Worm (Caenorhabditis elegans) whole organism, L2 larva: ENCODE results near the gene Y69E1A.4.

Experiments
- C34F6.9 ChIP-seq: fragments of 150-350 bp; optimal IDR thresholded peaks from 2 replicates; lab custom pipeline; 2014; ENCODE audit warnings: missing biosample characterization, missing genetic modification characterization
- F13H6.1 ChIP-seq: sonication (generic microtip); optimal IDR thresholded peaks from 2 replicates; lab custom pipeline; 2016; ENCODE audit warnings: missing genetic modification characterization, missing compliant biosample characterization
- R02D3.7 ChIP-seq: fragments of 150-350 bp; optimal IDR thresholded peaks from 2 replicates; lab custom pipeline; 2014; ENCODE audit warnings: missing biosample characterization, missing genetic modification characterization
- ZK546.5 ChIP-seq: sonication (generic microtip); optimal IDR thresholded peaks from 2 replicates; lab custom pipeline; 2017; ENCODE audit warnings: missing biosample characterization, missing genetic modification characterization
- alr-1 ChIP-seq: fragments of 150-350 bp; optimal IDR thresholded peaks from 2 replicates; lab custom pipeline; 2014; ENCODE audit warnings: missing biosample characterization, missing genetic modification characterization
- ama-1 ChIP-seq: fragments of 150-350 bp; optimal IDR thresholded peaks from 2 replicates; lab custom pipeline; 2018; ENCODE audit warnings: inconsistent platforms
- blmp-1 ChIP-seq: sonication (generic microtip); optimal IDR thresholded peaks from 2 replicates; lab custom pipeline; 2017; ENCODE audit warnings: missing genetic modification characterization, mild to moderate bottlenecking, missing compliant biosample characterization, antibody characterized with exemption, moderate library complexity; ENCODE audit not compliant: insufficient read depth
- ceh-16 ChIP-seq: fragments of 150-350 bp; optimal IDR thresholded peaks from 2 replicates; lab custom pipeline; 2014; ENCODE audit warnings: missing biosample characterization, missing genetic modification characterization
- ceh-82 ChIP-seq: fragments of 150-350 bp; optimal IDR thresholded peaks from 2 replicates; lab custom pipeline; 2014; ENCODE audit warnings: missing biosample characterization, missing genetic modification characterization
- crh-2 ChIP-seq: sonication (generic microtip); optimal IDR thresholded peaks from 2 replicates; lab custom pipeline; 2017; ENCODE audit warnings: missing biosample characterization, missing genetic modification characterization
- dmd-4 ChIP-seq: sonication (generic microtip); optimal IDR thresholded peaks from 2 replicates; lab custom pipeline; 2017; ENCODE audit warnings: missing biosample characterization, missing genetic modification characterization
- egl-27 ChIP-seq: sonication (generic microtip); optimal IDR thresholded peaks from 3 replicates; lab custom pipeline; 2017; ENCODE audit warnings: missing biosample characterization, missing genetic modification reagents, missing genetic modification characterization
- elt-1 ChIP-seq: fragments of 150-350 bp; optimal IDR thresholded peaks from 2 replicates; lab custom pipeline; 2014; ENCODE audit warnings: missing biosample characterization, missing genetic modification characterization
- elt-3 ChIP-seq: sonication (generic microtip); optimal IDR thresholded peaks from 2 replicates; lab custom pipeline; 2017; ENCODE audit warnings: missing biosample characterization, missing genetic modification characterization
- fos-1 ChIP-seq: fragments of 150-350 bp; optimal IDR thresholded peaks from 2 replicates; lab custom pipeline; 2014; ENCODE audit warnings: missing biosample characterization, missing genetic modification characterization
- gmeb-1 ChIP-seq: fragments of 150-350 bp; optimal IDR thresholded peaks from 2 replicates; lab custom pipeline; 2014; ENCODE audit warnings: missing biosample characterization, missing genetic modification characterization
- lin-11 ChIP-seq: fragments of 150-350 bp; sonication (generic microtip); optimal IDR thresholded peaks from 2 replicates; lab custom pipeline; 2014; ENCODE audit warnings: missing biosample characterization, missing genetic modification characterization, inconsistent platforms, mixed read lengths
- lin-13 ChIP-seq: fragments of 150-350 bp; optimal IDR thresholded peaks from 2 replicates; lab custom pipeline; 2014; ENCODE audit warnings: missing biosample characterization, missing genetic modification reagents, missing genetic modification characterization
- lin-39 ChIP-seq: fragments of 150-350 bp; optimal IDR thresholded peaks from 2 replicates; lab custom pipeline; 2014; ENCODE audit warnings: missing biosample characterization, missing genetic modification reagents, missing genetic modification characterization
- lsy-2 ChIP-seq, 2 experiments: fragments of 150-350 bp in 1 of 2; sonication (generic microtip) in 1 of 2; optimal IDR thresholded peaks; 2 replicates each; lab custom pipeline; 2014 to 2017; ENCODE audit warnings: missing biosample characterization in 2 of 2, missing genetic modification characterization in 2 of 2
- mab-5 ChIP-seq: fragments of 150-350 bp; optimal IDR thresholded peaks from 2 replicates; lab custom pipeline; 2014; ENCODE audit warnings: missing biosample characterization, missing genetic modification characterization
- mbf-1 ChIP-seq: sonication (generic microtip); optimal IDR thresholded peaks from 2 replicates; lab custom pipeline; 2017; ENCODE audit warnings: missing biosample characterization, missing genetic modification characterization
- mdl-1 ChIP-seq, 2 experiments: fragments of 150-350 bp in 1 of 2; sonication (generic microtip) in 1 of 2; optimal IDR thresholded peaks; 2 replicates each; lab custom pipeline; 2017; ENCODE audit warnings: missing biosample characterization in 2 of 2, missing genetic modification characterization in 2 of 2
- nhr-12 ChIP-seq: fragments of 150-350 bp; optimal IDR thresholded peaks from 2 replicates; lab custom pipeline; 2014; ENCODE audit warnings: missing biosample characterization, missing genetic modification characterization
- nhr-129 ChIP-seq: fragments of 150-350 bp; optimal IDR thresholded peaks from 2 replicates; lab custom pipeline; 2014; ENCODE audit warnings: missing biosample characterization, missing genetic modification characterization
- nhr-23 ChIP-seq: fragments of 150-350 bp; optimal IDR thresholded peaks from 2 replicates; lab custom pipeline; 2014; ENCODE audit warnings: missing biosample characterization, missing genetic modification reagents, missing genetic modification characterization
- nhr-237 ChIP-seq: fragments of 150-350 bp; optimal IDR thresholded peaks from 2 replicates; lab custom pipeline; 2014; ENCODE audit warnings: missing biosample characterization, missing genetic modification characterization
- nhr-25 ChIP-seq: fragments of 150-350 bp; sonication (generic microtip); optimal IDR thresholded peaks from 3 replicates; lab custom pipeline; 2014; ENCODE audit warnings: missing biosample characterization, missing genetic modification characterization
- nhr-6 ChIP-seq: fragments of 150-350 bp; optimal IDR thresholded peaks from 2 replicates; lab custom pipeline; 2014; ENCODE audit warnings: missing biosample characterization, missing genetic modification characterization
- nhr-77 ChIP-seq: fragments of 150-350 bp; optimal IDR thresholded peaks from 2 replicates; lab custom pipeline; 2014; ENCODE audit warnings: missing biosample characterization, missing genetic modification characterization
- peb-1 ChIP-seq: fragments of 150-350 bp; optimal IDR thresholded peaks from 2 replicates; lab custom pipeline; 2014; ENCODE audit warnings: missing biosample characterization, missing genetic modification characterization
- sem-4 ChIP-seq: fragments of 150-350 bp; optimal IDR thresholded peaks from 2 replicates; lab custom pipeline; 2014; ENCODE audit warnings: missing biosample characterization, missing genetic modification reagents, missing genetic modification characterization
- skn-1 ChIP-seq: sonication (generic microtip); optimal IDR thresholded peaks from 2 replicates; lab custom pipeline; 2017; ENCODE audit warnings: missing biosample characterization, missing genetic modification characterization
- sma-3 ChIP-seq: sonication (generic microtip); optimal IDR thresholded peaks from 2 replicates; lab custom pipeline; 2016; ENCODE audit warnings: missing genetic modification reagents, missing genetic modification characterization, missing compliant biosample characterization
- sma-9 ChIP-seq, 2 experiments: fragments of 150-350 bp in 1 of 2; sonication (generic microtip) in 1 of 2; optimal IDR thresholded peaks; 2 replicates each; lab custom pipeline; 2014 to 2016; ENCODE audit warnings: missing genetic modification characterization in 2 of 2, mild to moderate bottlenecking in 1 of 2, missing biosample characterization in 1 of 2, missing compliant biosample characterization in 1 of 2, missing genetic modification reagents in 1 of 2, moderate library complexity in 1 of 2
- snpc-4 ChIP-seq: fragments of 150-350 bp; optimal IDR thresholded peaks from 2 replicates; lab custom pipeline; 2014; ENCODE audit warnings: missing biosample characterization, missing genetic modification characterization
- unc-39 ChIP-seq: fragments of 150-350 bp; optimal IDR thresholded peaks from 2 replicates; lab custom pipeline; 2014; ENCODE audit warnings: missing biosample characterization, missing genetic modification characterization
- unc-55 ChIP-seq: fragments of 150-350 bp; sonication (generic microtip); optimal IDR thresholded peaks from 3 replicates; lab custom pipeline; 2014; ENCODE audit warnings: missing biosample characterization, missing genetic modification reagents, missing genetic modification characterization
- unc-62 ChIP-seq: fragments of 150-350 bp; optimal IDR thresholded peaks from 2 replicates; lab custom pipeline; 2014; ENCODE audit warnings: missing biosample characterization, missing genetic modification reagents, missing genetic modification characterization
- zag-1 ChIP-seq: fragments of 150-350 bp; optimal IDR thresholded peaks from 2 replicates; lab custom pipeline; 2014; ENCODE audit warnings: missing biosample characterization, missing genetic modification characterization
- ztf-1 ChIP-seq: fragments of 200-800 bp; sonication (Bioruptor generic); conservative IDR thresholded peaks from 2 replicates; pipeline ENCODE4 v1.3.6; 2022; ENCODE audit warnings: missing genetic modification characterization, missing compliant biosample characterization
- ztf-11 ChIP-seq: sonication (generic microtip); optimal IDR thresholded peaks from 2 replicates; lab custom pipeline; 2017; ENCODE audit warnings: missing biosample characterization, missing genetic modification characterization
- ztf-4 ChIP-seq: fragments of 150-350 bp; optimal IDR thresholded peaks from 2 replicates; lab custom pipeline; 2014; ENCODE audit warnings: missing biosample characterization, missing genetic modification characterization

Gene Y69E1A.4

DNA sequence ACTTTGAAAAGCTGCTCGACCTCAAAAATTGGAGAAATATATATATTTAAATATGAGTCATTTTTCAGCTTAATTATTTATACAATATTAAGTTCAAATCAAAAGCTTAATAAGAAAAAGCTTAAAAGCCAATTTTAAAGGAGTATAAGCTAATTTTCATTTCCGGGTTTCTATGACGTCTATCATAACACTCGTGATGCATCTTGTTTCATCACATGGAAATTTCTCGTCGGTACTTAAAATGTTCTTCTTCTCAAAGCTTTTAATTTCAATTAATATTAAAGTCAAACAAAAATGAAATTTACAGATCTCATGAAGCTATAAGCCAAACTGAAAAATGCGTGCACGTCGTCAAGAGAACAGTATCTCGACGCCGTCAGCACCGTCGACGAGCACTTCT, 35.3 kb upstream of the Y69E1A.4 start, which contains the start of gene rbr-2:
Gene rbr-2 (plus strand): TSS at position 301 of the 400 bp plus-strand sequence.
- TF ChIP-seq snpc-4 (tag; lab: Kevin White, UChicago) (no peak), unc-39 (tag; lab: Kevin White, UChicago) (no peak), F13H6.1 (no peak), nhr-237 (tag; lab: Kevin White, UChicago) (no peak), unc-62 (GFP tag; lab: Kevin White, UChicago) (no peak), mdl-1 (tag; optimal IDR thresholded peaks at IDR 0.05; lab: Kevin White, UChicago) (no peak), nhr-77 (no peak), dmd-4 (tag; lab: Kevin White, UChicago) (no peak), R02D3.7 (tag; lab: Kevin White, UChicago) (no peak), crh-2 (tag; lab: Kevin White, UChicago) (no peak), nhr-6 (no peak), fos-1 (no peak), blmp-1 (tag; lab: Kevin White, UChicago) (no peak), C34F6.9 (no peak), skn-1 (no peak), egl-27 (no peak), lin-13 (GFP tag; lab: Kevin White, UChicago) (no peak)

DNA sequence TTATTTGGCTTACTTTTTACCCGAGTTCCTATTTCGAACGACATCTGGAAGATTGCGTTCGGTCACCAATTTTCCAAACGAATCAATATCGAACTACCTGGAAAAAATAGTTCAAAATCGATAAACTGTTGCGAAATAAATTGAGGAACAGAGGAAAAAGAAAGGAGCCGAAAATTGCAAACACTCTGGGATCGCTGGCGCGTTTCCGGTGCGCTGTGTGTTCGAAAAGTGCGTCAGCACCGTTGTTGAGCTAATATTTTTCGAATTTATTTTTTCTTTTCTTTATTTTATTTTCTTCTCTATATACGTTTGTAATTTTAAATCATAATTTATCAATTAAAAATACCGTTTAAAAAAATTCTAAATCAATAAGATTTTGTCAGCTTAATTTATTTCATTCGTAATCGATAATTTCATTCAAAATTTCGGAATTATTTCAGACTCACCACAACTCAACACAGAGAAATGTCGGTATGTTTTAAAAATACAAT, 21.9 kb upstream of the Y69E1A.4 start, which contains the start of the genes dnc-1 and lsm-7:
Gene dnc-1 (minus strand): TSS at position 142 of the 491 bp plus-strand sequence.
Gene lsm-7 (plus strand): TSS at position 441 of the 491 bp plus-strand sequence.
- peak; percentile 95 for TF ChIP-seq C34F6.9
- peak; percentile 47 to 87 for TF ChIP-seq lsy-2 (tag; optimal IDR thresholded peaks at IDR 0.05; lab: Kevin White, UChicago)
- TF ChIP-seq crh-2 (tag; lab: Kevin White, UChicago): peak; percentile 77
- TF ChIP-seq mab-5: peak; percentile 55
- TF ChIP-seq lin-39 (tag; lab: Kevin White, UChicago): no peak
- TF ChIP-seq elt-3 (tag; lab: Kevin White, UChicago): no peak
- peak; percentile 58 for TF ChIP-seq sem-4 (tag; lab: Kevin White, UChicago)
- TF ChIP-seq zag-1 (tag; lab: Kevin White, UChicago): peak; percentile 30
- TF ChIP-seq ZK546.5: peak; percentile 4
- peak in 1 of 2 experiments; percentile 2 for TF ChIP-seq mdl-1 (tag; optimal IDR thresholded peaks at IDR 0.05; lab: Kevin White, UChicago)
- TF ChIP-seq fos-1: peak; percentile 61
- TF ChIP-seq ztf-11 (tag; lab: Kevin White, UChicago): no peak
- TF ChIP-seq gmeb-1 (tag; lab: Kevin White, UChicago): peak; percentile 81
- peak; percentile 75 for TF ChIP-seq nhr-25 (tag; lab: Kevin White, UChicago)
- peak; percentile 75 for TF ChIP-seq nhr-129 (tag; lab: Kevin White, UChicago)
- TF ChIP-seq egl-27: peak; percentile 1
- TF ChIP-seq lin-11: peak; percentile 56
- no peak for TF ChIP-seq blmp-1 (tag; lab: Kevin White, UChicago)
- no peak for TF ChIP-seq elt-1 (tag; lab: Kevin White, UChicago)
- TF ChIP-seq F13H6.1: peak; percentile 59
- peak; percentile 28 for TF ChIP-seq snpc-4 (tag; lab: Kevin White, UChicago)
- peak; percentile 74 for TF ChIP-seq sma-9 (GFP tag; optimal IDR thresholded peaks at IDR 0.05; lab: Kevin White, UChicago)
- no peak for TF ChIP-seq sma-9 (tag; optimal IDR thresholded peaks at IDR 0.05; lab: Kevin White, UChicago)
- peak; percentile 54 for TF ChIP-seq lin-13 (GFP tag; lab: Kevin White, UChicago)
- TF ChIP-seq dmd-4 (tag; lab: Kevin White, UChicago): no peak
- TF ChIP-seq ztf-4: peak; percentile 17
- TF ChIP-seq ztf-1 (GFP tag; lab: Robert Waterston, UW): no peak
- TF ChIP-seq peb-1 (tag; lab: Kevin White, UChicago): no peak
- TF ChIP-seq sma-3: peak; percentile 30
- TF ChIP-seq unc-55 (GFP tag; lab: Kevin White, UChicago): peak; percentile 95

DNA sequence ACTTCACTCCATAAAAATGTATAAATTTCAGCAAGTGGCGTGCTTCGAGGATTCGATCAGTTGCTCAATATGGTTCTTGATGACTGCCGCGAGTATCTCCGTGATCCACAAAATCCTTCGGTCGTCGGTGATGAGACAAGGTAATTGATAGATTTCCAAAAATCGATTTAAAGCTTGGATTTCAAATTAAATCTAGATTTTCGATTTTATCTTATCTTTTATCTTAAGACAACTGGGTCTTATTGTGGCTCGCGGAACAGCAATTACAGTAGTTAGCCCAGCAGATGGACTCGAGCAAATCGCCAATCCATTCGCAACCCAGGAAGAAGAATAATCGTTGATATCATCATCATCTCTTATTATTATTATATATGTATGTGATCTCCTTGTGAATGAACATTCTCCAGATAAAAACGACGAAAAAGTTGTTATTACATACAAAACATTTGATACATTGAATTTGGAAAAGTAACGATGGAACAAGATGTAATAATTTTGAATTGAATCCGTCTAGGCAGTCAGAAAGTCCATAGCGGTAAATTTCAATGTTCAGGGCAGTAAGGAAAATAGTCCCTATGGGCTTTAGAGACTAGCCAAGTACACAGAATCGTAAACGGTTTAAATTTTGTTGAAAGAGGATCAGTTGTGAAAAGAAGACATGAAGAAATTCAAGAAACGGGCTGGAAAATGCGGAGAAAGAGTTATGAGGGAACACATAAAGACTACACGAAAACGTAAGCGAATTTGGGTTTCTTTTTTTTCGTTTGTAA, 21.1 kb upstream of the Y69E1A.4 start:
- TF ChIP-seq dmd-4 (tag; lab: Kevin White, UChicago): no peak
- peak; percentile 28 for TF ChIP-seq crh-2 (tag; lab: Kevin White, UChicago)
- TF ChIP-seq ceh-16 (tag; lab: Kevin White, UChicago): no peak
- TF ChIP-seq elt-3 (tag; lab: Kevin White, UChicago): no peak
- no peak for TF ChIP-seq egl-27
- no peak for TF ChIP-seq ztf-1 (GFP tag; lab: Robert Waterston, UW)
- no peak for TF ChIP-seq F13H6.1
- no peak for TF ChIP-seq nhr-25 (tag; lab: Kevin White, UChicago)
- TF ChIP-seq lin-11: no peak
- no peak for TF ChIP-seq peb-1 (tag; lab: Kevin White, UChicago)
- no peak for TF ChIP-seq lin-39 (tag; lab: Kevin White, UChicago)
- TF ChIP-seq nhr-12 (tag; lab: Kevin White, UChicago): no peak
- TF ChIP-seq ama-1: peak; percentile 66
- peak; percentile 42 for TF ChIP-seq sma-9 (GFP tag; optimal IDR thresholded peaks at IDR 0.05; lab: Kevin White, UChicago)
- no peak for TF ChIP-seq sma-9 (tag; optimal IDR thresholded peaks at IDR 0.05; lab: Kevin White, UChicago)
- peak; percentile 6 for TF ChIP-seq nhr-6
- no peak for TF ChIP-seq nhr-23 (tag; lab: Kevin White, UChicago)
- TF ChIP-seq ZK546.5: no peak
- no peak for TF ChIP-seq mab-5
- no peak for TF ChIP-seq nhr-77
- peak in 1 of 2 experiments; percentile 42 for TF ChIP-seq lsy-2 (tag; optimal IDR thresholded peaks at IDR 0.05; lab: Kevin White, UChicago)
- TF ChIP-seq skn-1: no peak
- TF ChIP-seq mdl-1 (tag; optimal IDR thresholded peaks at IDR 0.05; lab: Kevin White, UChicago): no peak
- TF ChIP-seq gmeb-1 (tag; lab: Kevin White, UChicago): peak; percentile 13
- no peak for TF ChIP-seq mbf-1 (tag; lab: Kevin White, UChicago)
- no peak for TF ChIP-seq alr-1
- no peak for TF ChIP-seq snpc-4 (tag; lab: Kevin White, UChicago)
- TF ChIP-seq ceh-82 (tag; lab: Kevin White, UChicago): no peak
- no peak for TF ChIP-seq unc-62 (GFP tag; lab: Kevin White, UChicago)
- TF ChIP-seq sma-3: no peak
- no peak for TF ChIP-seq R02D3.7 (tag; lab: Kevin White, UChicago)
